Fruit fly (Drosophila melanogaster) whole organism, pupa: ENCODE results near the gene Galphaf.

Experiments
- CG10348 ChIP-seq: fragments of 200-800 bp; sonication (Bioruptor generic); IDR thresholded peaks from 2 replicates; pipeline ENCODE4 v1.3.6; 2022; ENCODE audit warnings: missing biosample characterization, missing genetic modification characterization
- CG12605 ChIP-seq: fragments of 200-800 bp; sonication (Bioruptor generic); IDR thresholded peaks from 2 replicates; pipeline ENCODE4 v1.3.6; 2022; ENCODE audit warnings: missing biosample characterization, missing genetic modification characterization
- CG13204 ChIP-seq: fragments of 200-800 bp; sonication (Bioruptor generic); optimal IDR thresholded peaks from 2 replicates; lab custom pipeline; 2018; ENCODE audit warnings: missing biosample characterization, mild to moderate bottlenecking, missing genetic modification characterization, moderate library complexity
- CG14655 ChIP-seq: fragments of 200-800 bp; sonication (Bioruptor generic); optimal IDR thresholded peaks from 3 replicates; lab custom pipeline; 2017; ENCODE audit warnings: mild to moderate bottlenecking, missing biosample characterization, missing genetic modification reagents, missing genetic modification characterization
- CG15710 ChIP-seq: fragments of 200-800 bp; sonication (Bioruptor generic); optimal IDR thresholded peaks from 2 replicates; lab custom pipeline; 2018; ENCODE audit warnings: missing biosample characterization, mild to moderate bottlenecking, missing genetic modification characterization, moderate library complexity
- CG17806 ChIP-seq: fragments of 200-800 bp; sonication (Bioruptor generic); optimal IDR thresholded peaks from 2 replicates; lab custom pipeline; 2018; ENCODE audit warnings: missing biosample characterization, mild to moderate bottlenecking, missing genetic modification characterization, moderate library complexity
- CG32121 ChIP-seq: fragments of 200-800 bp; sonication (Bioruptor generic); IDR thresholded peaks from 2 replicates; pipeline ENCODE4 v1.3.6; 2022; ENCODE audit warnings: missing biosample characterization, missing genetic modification characterization
- CG34367 ChIP-seq: fragments of 200-800 bp; sonication (Bioruptor generic); optimal IDR thresholded peaks from 2 replicates; lab custom pipeline; 2018; ENCODE audit warnings: missing biosample characterization, mild to moderate bottlenecking, missing genetic modification characterization
- CG4496 ChIP-seq: fragments of 200-800 bp; sonication (Bioruptor generic); IDR thresholded peaks from 3 replicates; pipeline ENCODE4 v1.3.6; 2022; ENCODE audit warnings: missing biosample characterization, missing genetic modification characterization
- CG8159 ChIP-seq: fragments of 200-800 bp; sonication (Bioruptor generic); optimal IDR thresholded peaks from 3 replicates; lab custom pipeline; 2018; ENCODE audit warnings: missing biosample characterization, mild to moderate bottlenecking, missing genetic modification characterization, moderate library complexity
- CG8301 ChIP-seq: fragments of 200-800 bp; sonication (Bioruptor generic); optimal IDR thresholded peaks from 2 replicates; lab custom pipeline; 2018; ENCODE audit warnings: missing biosample characterization, mild to moderate bottlenecking, missing genetic modification characterization
- CG9948 ChIP-seq: fragments of 200-800 bp; sonication (Bioruptor generic); optimal IDR thresholded peaks from 2 replicates; lab custom pipeline; 2018; ENCODE audit warnings: missing biosample characterization, mild to moderate bottlenecking, missing genetic modification characterization, moderate library complexity
- D1 ChIP-seq: fragments of 200-800 bp; sonication (Bioruptor generic); optimal IDR thresholded peaks from 2 replicates; lab custom pipeline; 2018; ENCODE audit warnings: missing biosample characterization, mild to moderate bottlenecking, missing genetic modification characterization, moderate library complexity
- EcR ChIP-seq: fragments of 200-800 bp; sonication (Bioruptor generic); optimal IDR thresholded peaks from 3 replicates; lab custom pipeline; 2019; ENCODE audit warnings: missing biosample characterization, missing genetic modification characterization, mild to moderate bottlenecking, moderate library complexity, missing genetic modification reagents
- Ets98B ChIP-seq: fragments of 200-800 bp; sonication (Bioruptor generic); IDR thresholded peaks from 2 replicates; pipeline ENCODE4 v1.3.6; 2022; ENCODE audit warnings: missing biosample characterization, missing genetic modification characterization
- Pif1A ChIP-seq: fragments of 200-800 bp; sonication (Bioruptor generic); optimal IDR thresholded peaks from 3 replicates; lab custom pipeline; 2016; ENCODE audit warnings: missing biosample characterization, missing genetic modification characterization
- Pif1B ChIP-seq: fragments of 200-800 bp; sonication (Bioruptor generic); optimal IDR thresholded peaks from 3 replicates; lab custom pipeline; 2016; ENCODE audit warnings: missing biosample characterization, missing genetic modification characterization
- Snoo ChIP-seq: fragments of 200-800 bp; sonication (Bioruptor generic); optimal IDR thresholded peaks from 3 replicates; lab custom pipeline; 2017; ENCODE audit warnings: missing biosample characterization, mild to moderate bottlenecking, missing genetic modification characterization, inconsistent platforms
- fd96Ca ChIP-seq: fragments of 200-800 bp; sonication (Bioruptor generic); IDR thresholded peaks from 3 replicates; pipeline ENCODE4 v1.3.6; 2022; ENCODE audit warnings: missing biosample characterization, missing genetic modification characterization
- gl ChIP-seq: fragments of 200-800 bp; sonication (Bioruptor generic); optimal IDR thresholded peaks from 2 replicates; lab custom pipeline; 2018; ENCODE audit warnings: missing biosample characterization, mild to moderate bottlenecking, missing genetic modification characterization
- rn ChIP-seq: fragments of 200-800 bp; sonication (Bioruptor generic); IDR thresholded peaks from 2 replicates; pipeline ENCODE4 v1.3.6; 2022; ENCODE audit warnings: missing biosample characterization, missing genetic modification characterization

Gene Galphaf

dm6 chr3L:16710258-16711020, 42.7 kb upstream of the Galphaf start:
- TF ChIP-seq CG4496 (GFP tag; lab: Robert Waterston, UW): peak; percentile 65
- peak; percentile 83 for TF ChIP-seq CG14655
- TF ChIP-seq EcR (GFP tag; lab: Kevin White, UChicago): peak; percentile 45
- TF ChIP-seq Snoo: peak; percentile 6
- peak; percentile 26 for TF ChIP-seq CG34367
- no peak for TF ChIP-seq CG12605 (GFP tag; lab: Robert Waterston, UW)
- TF ChIP-seq rn (GFP tag; lab: Robert Waterston, UW): peak; percentile 56; the same call in 1 of the 2 replicates
- peak; percentile 51 for TF ChIP-seq Pif1B (GFP tag; lab: Kevin White, UChicago)
- TF ChIP-seq CG13204: no peak
- peak; percentile 72 for TF ChIP-seq CG32121 (GFP tag; lab: Robert Waterston, UW)
- no peak for TF ChIP-seq D1 (tag; lab: Kevin White, UChicago)
- peak; percentile 54 for TF ChIP-seq CG9948
- peak; percentile 63; the same call in 2 of the 3 replicates for TF ChIP-seq fd96Ca (GFP tag; lab: Robert Waterston, UW)
- TF ChIP-seq CG15710 (tag; lab: Kevin White, UChicago): peak; percentile 69
- peak; percentile 60 for TF ChIP-seq Pif1A (GFP tag; lab: Kevin White, UChicago)
- peak; percentile 51 for TF ChIP-seq Ets98B (GFP tag; lab: Robert Waterston, UW)
- peak; percentile 58 for TF ChIP-seq CG8301
- no peak for TF ChIP-seq gl
- TF ChIP-seq CG17806 (tag; lab: Kevin White, UChicago): peak; percentile 73
- TF ChIP-seq CG8159: peak; percentile 84
- no peak; the same call in 1 of the 2 replicates for TF ChIP-seq CG10348
- TF ChIP-seq, all 21 proteins: peak for 16

dm6 chr3L:16709673-16710257, 42.0 kb upstream of the Galphaf start:
- TF ChIP-seq CG14655 (no peak), CG8301 (no peak), Pif1B (GFP tag; lab: Kevin White, UChicago) (peak; percentile 24), CG4496 (GFP tag; lab: Robert Waterston, UW) (no peak), EcR (GFP tag; lab: Kevin White, UChicago) (peak; percentile 71), CG10348 (no peak), CG8159 (no peak), CG12605 (GFP tag; lab: Robert Waterston, UW) (no peak), CG13204 (no peak), Ets98B (GFP tag; lab: Robert Waterston, UW) (peak; percentile 4; the same call in 1 of the 2 replicates), rn (GFP tag; lab: Robert Waterston, UW) (0 out of 2 replicates have a peak, but pooled peaks have one; percentile 12), CG15710 (tag; lab: Kevin White, UChicago) (no peak), fd96Ca (GFP tag; lab: Robert Waterston, UW) (no peak)

- no peak for TF ChIP-seq CG4496 (GFP tag; lab: Robert Waterston, UW)
- TF ChIP-seq EcR (GFP tag; lab: Kevin White, UChicago): no peak
- no peak for TF ChIP-seq gl
- no peak for TF ChIP-seq CG17806 (tag; lab: Kevin White, UChicago)
- TF ChIP-seq CG34367: no peak
- no peak for TF ChIP-seq CG32121 (GFP tag; lab: Robert Waterston, UW)
- no peak for TF ChIP-seq CG10348
- TF ChIP-seq Ets98B (GFP tag; lab: Robert Waterston, UW): no peak
- no peak for TF ChIP-seq CG9948
- TF ChIP-seq CG14655: no peak
- TF ChIP-seq rn (GFP tag; lab: Robert Waterston, UW): no peak
- no peak for TF ChIP-seq Pif1A (GFP tag; lab: Kevin White, UChicago)
- TF ChIP-seq D1 (tag; lab: Kevin White, UChicago): no peak
- no peak for TF ChIP-seq Pif1B (GFP tag; lab: Kevin White, UChicago)
- TF ChIP-seq CG15710 (tag; lab: Kevin White, UChicago): no peak
- TF ChIP-seq Snoo: no peak
- TF ChIP-seq CG13204: no peak
- no peak for TF ChIP-seq CG12605 (GFP tag; lab: Robert Waterston, UW)
- TF ChIP-seq CG8159: no peak
- TF ChIP-seq, all 21 proteins: peak for 0
These were observed 41.1 kb upstream of the Galphaf start for dm6 chr3L:16708738-16709350.

dm6 chr3L:16705630-16706029, 37.9 kb upstream of the Galphaf start:
- TF ChIP-seq CG8301 (no peak), gl (no peak), CG32121 (GFP tag; lab: Robert Waterston, UW) (no peak), CG34367 (no peak), EcR (GFP tag; lab: Kevin White, UChicago) (no peak), fd96Ca (GFP tag; lab: Robert Waterston, UW) (no peak), CG13204 (no peak), Pif1B (GFP tag; lab: Kevin White, UChicago) (no peak), CG15710 (tag; lab: Kevin White, UChicago) (no peak), CG12605 (GFP tag; lab: Robert Waterston, UW) (no peak), rn (GFP tag; lab: Robert Waterston, UW) (no peak), CG10348 (no peak), Pif1A (GFP tag; lab: Kevin White, UChicago) (no peak), CG14655 (no peak), CG17806 (tag; lab: Kevin White, UChicago) (no peak), CG9948 (no peak), Ets98B (GFP tag; lab: Robert Waterston, UW) (no peak), CG8159 (no peak)

dm6 chr3L:16704673-16705072, 36.9 kb upstream of the Galphaf start, which contains the start of gene CG9692:
Gene CG9692 (plus strand): TSS chr3L:16704973.
- TF ChIP-seq CG8301: no peak
- TF ChIP-seq Snoo: no peak
- TF ChIP-seq CG12605 (GFP tag; lab: Robert Waterston, UW): no peak
- no peak for TF ChIP-seq CG10348
- no peak for TF ChIP-seq fd96Ca (GFP tag; lab: Robert Waterston, UW)
- no peak for TF ChIP-seq gl
- no peak for TF ChIP-seq CG4496 (GFP tag; lab: Robert Waterston, UW)
- no peak for TF ChIP-seq D1 (tag; lab: Kevin White, UChicago)
- no peak for TF ChIP-seq CG34367
- no peak for TF ChIP-seq rn (GFP tag; lab: Robert Waterston, UW)
- no peak for TF ChIP-seq CG32121 (GFP tag; lab: Robert Waterston, UW)
- no peak for TF ChIP-seq CG9948
- TF ChIP-seq CG8159: no peak
- no peak for TF ChIP-seq Ets98B (GFP tag; lab: Robert Waterston, UW)
